Fruit fly (Drosophila melanogaster): Measurements from ENCODE around the gene cdm.

The cdm gene

dm6 chr3R:18226809-18227157, 43.5 kb upstream of the cdm start (continued):
- TF ChIP-seq CG10565 (GFP tag; optimal IDR thresholded peaks at IDR 0.05) (no peak), CG11695 (GFP tag; IDR thresholded peaks at IDR 0.05) (0 out of 3 replicates have a peak, but pooled peaks have one; percentile 39)

dm6 chr3R:18226043-18226808, 42.9 kb upstream of the cdm start, which contains the start of the genes CG7168 and Mdh2:
TSS of gene CG7168 (minus strand) at chr3R:18226082.
TSS of gene Mdh2 (plus strand) at chr3R:18226396.
- TF ChIP-seq CG17829 (tag; optimal IDR thresholded peaks at IDR 0.05) = peak; percentile 31
- TF ChIP-seq E2f2 (GFP tag; IDR thresholded peaks at IDR 0.05) = peak; percentile 80
- peak; percentile 88 for TF ChIP-seq Bgb (GFP tag; IDR thresholded peaks at IDR 0.05; ENCODE audit: partially characterized antibody)
- no peak for TF ChIP-seq CG10462 (GFP tag; optimal IDR thresholded peaks at IDR 0.05)
- TF ChIP-seq pb (GFP tag; optimal IDR thresholded peaks at IDR 0.05) = no peak
- TF ChIP-seq gsb (GFP tag; IDR thresholded peaks at IDR 0.05) = 0 out of 2 replicates have a peak, but pooled peaks have one; percentile 15
- peak; percentile 77; the same call in 1 of the 2 replicates for TF ChIP-seq sna (GFP tag; IDR thresholded peaks at IDR 0.05; ENCODE audit: partially characterized antibody)
- TF ChIP-seq CG42726 (GFP tag; IDR thresholded peaks at IDR 0.05; ENCODE audit: partially characterized antibody) = peak; percentile 79
- TF ChIP-seq CG7963 (GFP tag; IDR thresholded peaks at IDR 0.05; ENCODE audit: partially characterized antibody) = peak; percentile 90
- no peak for TF ChIP-seq CG3726 (GFP tag; IDR thresholded peaks at IDR 0.05)
- peak; percentile 15 for TF ChIP-seq CG15601 (tag; optimal IDR thresholded peaks at IDR 0.05)
- peak; percentile 30 for TF ChIP-seq CG12391 (tag; optimal IDR thresholded peaks at IDR 0.05)
- TF ChIP-seq sqz (GFP tag; optimal IDR thresholded peaks at IDR 0.05) = no peak
- no peak for TF ChIP-seq CG4730 (GFP tag; IDR thresholded peaks at IDR 0.05)
- TF ChIP-seq scrt (GFP tag; optimal IDR thresholded peaks at IDR 0.05) = peak; percentile 51
- TF ChIP-seq CG7271 (tag; optimal IDR thresholded peaks at IDR 0.05) = no peak
- TF ChIP-seq Fer3 (tag; optimal IDR thresholded peaks at IDR 0.05) = no peak
- TF ChIP-seq chn (GFP tag; optimal IDR thresholded peaks at IDR 0.05) = peak; percentile 9
- peak; percentile 79 for TF ChIP-seq CG34224 (GFP tag; IDR thresholded peaks at IDR 0.05; ENCODE audit: partially characterized antibody)
- TF ChIP-seq Dll (GFP tag; IDR thresholded peaks at IDR 0.05; ENCODE audit: partially characterized antibody) = peak; percentile 88
- TF ChIP-seq CG14965 (GFP tag; optimal IDR thresholded peaks at IDR 0.05; ENCODE audit: borderline replicate concordance) = no peak
- no peak for TF ChIP-seq slbo (GFP tag; IDR thresholded peaks at IDR 0.05)
- TF ChIP-seq mam (GFP tag; optimal IDR thresholded peaks at IDR 0.05) = no peak
- no peak for TF ChIP-seq pnt (GFP tag; optimal IDR thresholded peaks at IDR 0.05)
- peak; percentile 36 for TF ChIP-seq CHES-1-like (GFP tag; optimal IDR thresholded peaks at IDR 0.05)
- peak; percentile 67 for TF ChIP-seq Ets97D (GFP tag; optimal IDR thresholded peaks at IDR 0.05)
- no peak for TF ChIP-seq bsh (GFP tag; optimal IDR thresholded peaks at IDR 0.05)
- TF ChIP-seq vfl (GFP tag; optimal IDR thresholded peaks at IDR 0.05) = no peak
- TF ChIP-seq CG10267 (tag; optimal IDR thresholded peaks at IDR 0.05) = peak; percentile 16
- TF ChIP-seq HLH4C (GFP tag; IDR thresholded peaks at IDR 0.05; ENCODE audit: partially characterized antibody) = peak; percentile 94
- TF ChIP-seq Doc3 (GFP tag; IDR thresholded peaks at IDR 0.05; ENCODE audit: partially characterized antibody) = peak; percentile 84
- no peak for TF ChIP-seq ara (GFP tag; IDR thresholded peaks at IDR 0.05)
- TF ChIP-seq CG8089 (GFP tag; optimal IDR thresholded peaks at IDR 0.05) = no peak
- TF ChIP-seq bbx (GFP tag; IDR thresholded peaks at IDR 0.05; ENCODE audit: partially characterized antibody) = peak; percentile 79
- TF ChIP-seq knrl (GFP tag; IDR thresholded peaks at IDR 0.05; ENCODE audit: partially characterized antibody) = peak; percentile 79
- TF ChIP-seq vnd (GFP tag; IDR thresholded peaks at IDR 0.05; ENCODE audit: partially characterized antibody) = peak; percentile 81
- 0 out of 2 replicates have a peak, but pooled peaks have one; percentile 43 for TF ChIP-seq vvl (GFP tag; IDR thresholded peaks at IDR 0.05)
- TF ChIP-seq phol (tag; optimal IDR thresholded peaks at IDR 0.05) = peak; percentile 44
- peak; percentile 84 for TF ChIP-seq Scr (GFP tag; IDR thresholded peaks at IDR 0.05; ENCODE audit: partially characterized antibody)
- TF ChIP-seq CG6765 (GFP tag; optimal IDR thresholded peaks at IDR 0.05) = peak; percentile 36
- peak; percentile 87; the same call in 2 of the 3 replicates for TF ChIP-seq Opbp (GFP tag; IDR thresholded peaks at IDR 0.05; ENCODE audit: partially characterized antibody)
- no peak for TF ChIP-seq Hr3 (GFP tag; optimal IDR thresholded peaks at IDR 0.05)
- TF ChIP-seq hbn (GFP tag; IDR thresholded peaks at IDR 0.05; ENCODE audit: partially characterized antibody) = peak; percentile 69
